Worm (Caenorhabditis elegans): Measurements from ENCODE around the gene F35E12.6.

DNA sequence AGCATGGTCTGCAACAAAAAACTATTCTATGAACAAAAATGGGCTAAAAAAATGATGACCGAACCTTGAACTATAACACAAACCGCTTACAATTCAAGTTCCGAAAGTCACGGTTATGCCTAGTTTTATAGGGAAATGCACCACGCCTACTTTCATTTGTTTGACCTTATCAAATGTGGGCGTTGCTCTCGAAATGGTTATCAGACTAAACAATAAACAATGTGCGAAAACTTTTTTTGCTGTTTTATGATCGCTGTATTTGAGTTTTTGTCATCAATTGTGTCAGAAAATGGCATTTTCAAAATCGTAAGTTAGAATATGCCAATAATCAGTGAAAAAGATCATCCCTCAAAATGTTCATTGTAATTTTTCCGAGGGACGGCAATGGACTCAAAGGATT is at the start of gene F35E12.6:
- no peak for TF ChIP-seq lsy-2 (tag; optimal IDR thresholded peaks at IDR 0.05)
- TF ChIP-seq nhr-23 (tag; optimal IDR thresholded peaks at IDR 0.05): no peak
- no peak for TF ChIP-seq elt-3 (tag; optimal IDR thresholded peaks at IDR 0.05)
- TF ChIP-seq ztf-11 (tag; optimal IDR thresholded peaks at IDR 0.05): no peak
- no peak for TF ChIP-seq nhr-21 (tag; optimal IDR thresholded peaks at IDR 0.05)
- TF ChIP-seq nhr-237 (tag; optimal IDR thresholded peaks at IDR 0.05): no peak
- no peak for TF ChIP-seq elt-1 (tag; optimal IDR thresholded peaks at IDR 0.05)
- no peak for TF ChIP-seq snpc-4 (tag; optimal IDR thresholded peaks at IDR 0.05)
- no peak for TF ChIP-seq unc-55 (GFP tag; optimal IDR thresholded peaks at IDR 0.05)
- TF ChIP-seq nhr-77 (tag; optimal IDR thresholded peaks at IDR 0.05): no peak

All from whole organism, L2 larva.